Fruit fly (Drosophila melanogaster) whole organism, embryonic: ENCODE results near the gene LysRS.
A peak's percentile ranks its signal among the peaks of the same experiment; 100 is the strongest.

Experiments used
- ATbp ChIP-seq: fragments of 200-800 bp; sonication (Bioruptor generic); optimal IDR thresholded peaks from 2 replicates; lab custom pipeline; 2017; ENCODE audit warnings: missing biosample characterization, mild to moderate bottlenecking, missing genetic modification characterization, missing genetic modification reagents
- CG10267 ChIP-seq: fragments of 200-800 bp; sonication (Bioruptor generic); optimal IDR thresholded peaks from 2 replicates; lab custom pipeline; 2018; ENCODE audit warnings: missing biosample characterization, mild to moderate bottlenecking, missing genetic modification characterization, moderate library complexity
- CG10543 ChIP-seq: fragments of 200-800 bp; sonication (Bioruptor generic); optimal IDR thresholded peaks from 3 replicates; lab custom pipeline; 2017; ENCODE audit warnings: missing biosample characterization, mild to moderate bottlenecking, missing genetic modification characterization, moderate library complexity
- CG11456 ChIP-seq: fragments of 200-800 bp; sonication (Bioruptor generic); IDR thresholded peaks from 3 replicates; pipeline ENCODE4 v1.3.6; 2022; ENCODE audit warnings: missing biosample characterization, missing genetic modification characterization
- CG11723 ChIP-seq: fragments of 200-800 bp; sonication (Bioruptor generic); optimal IDR thresholded peaks from 2 replicates; lab custom pipeline; 2017; ENCODE audit warnings: missing biosample characterization, mild to moderate bottlenecking, missing genetic modification characterization
- CG12219 ChIP-seq: fragments of 200-800 bp; sonication (Bioruptor generic); optimal IDR thresholded peaks from 3 replicates; lab custom pipeline; 2018; ENCODE audit warnings: missing biosample characterization, mild to moderate bottlenecking, missing genetic modification characterization
- CG12769 ChIP-seq: fragments of 200-800 bp; sonication (Bioruptor generic); optimal IDR thresholded peaks from 2 replicates; lab custom pipeline; 2019; ENCODE audit warnings: missing biosample characterization, mild to moderate bottlenecking, missing genetic modification characterization, moderate library complexity
- CG14710 ChIP-seq: fragments of 200-800 bp; sonication (Bioruptor generic); optimal IDR thresholded peaks from 3 replicates; lab custom pipeline; 2019; ENCODE audit warnings: missing biosample characterization, mild to moderate bottlenecking, missing genetic modification characterization, moderate library complexity
- CG16863 ChIP-seq: fragments of 200-800 bp; sonication (Bioruptor generic); optimal IDR thresholded peaks from 3 replicates; lab custom pipeline; 2016; ENCODE audit warnings: missing biosample characterization, missing genetic modification characterization
- CG17359 ChIP-seq: fragments of 200-800 bp; sonication (Bioruptor generic); optimal IDR thresholded peaks from 3 replicates; lab custom pipeline; 2018; ENCODE audit warnings: missing biosample characterization, mild to moderate bottlenecking, missing genetic modification characterization, moderate library complexity
- CG18011 ChIP-seq: fragments of 200-800 bp; sonication (Bioruptor generic); optimal IDR thresholded peaks from 2 replicates; lab custom pipeline; 2017; ENCODE audit warnings: missing biosample characterization, missing genetic modification characterization, mild to moderate bottlenecking, moderate library complexity, missing genotype
- CG1832 ChIP-seq: fragments of 200-800 bp; sonication (Bioruptor generic); optimal IDR thresholded peaks from 2 replicates; lab custom pipeline; 2017; ENCODE audit warnings: missing biosample characterization, mild to moderate bottlenecking, missing genetic modification characterization, inconsistent platforms
- CG3163 ChIP-seq: fragments of 200-800 bp; sonication (Bioruptor generic); optimal IDR thresholded peaks from 3 replicates; lab custom pipeline; 2016; ENCODE audit warnings: missing biosample characterization, missing genetic modification characterization
- CG34422 ChIP-seq: fragments of 200-800 bp; sonication (Bioruptor generic); IDR thresholded peaks from 3 replicates; pipeline ENCODE4 v1.3.6; 2022; ENCODE audit warnings: missing biosample characterization, missing genetic modification characterization
- CG4617 ChIP-seq: fragments of 200-800 bp; sonication (Bioruptor generic); optimal IDR thresholded peaks from 3 replicates; lab custom pipeline; 2016; ENCODE audit warnings: missing biosample characterization, missing genetic modification characterization, borderline replicate concordance
- CG6683 ChIP-seq: fragments of 200-800 bp; sonication (Bioruptor generic); optimal IDR thresholded peaks from 2 replicates; lab custom pipeline; 2017; ENCODE audit warnings: missing biosample characterization, mild to moderate bottlenecking, missing genetic modification characterization, missing genetic modification reagents
- CG7987 ChIP-seq: fragments of 200-800 bp; sonication (Bioruptor generic); optimal IDR thresholded peaks from 2 replicates; lab custom pipeline; 2018; ENCODE audit warnings: missing biosample characterization, mild to moderate bottlenecking, missing genetic modification characterization, moderate library complexity
- CG8290 ChIP-seq, 3 experiments: fragments of 200-800 bp; sonication (Bioruptor generic); optimal IDR thresholded peaks; 2 replicates each; lab custom pipeline; 2016 to 2019; ENCODE audit warnings: missing biosample characterization in 3 of 3, missing genetic modification characterization in 3 of 3, mild to moderate bottlenecking in 2 of 3, moderate library complexity in 1 of 3
- CG8388 ChIP-seq: fragments of 200-800 bp; sonication (Bioruptor generic); optimal IDR thresholded peaks from 2 replicates; lab custom pipeline; 2019; ENCODE audit warnings: missing biosample characterization, mild to moderate bottlenecking, missing genetic modification characterization, moderate library complexity
- CG9876 ChIP-seq: fragments of 200-800 bp; sonication (Bioruptor generic); optimal IDR thresholded peaks from 2 replicates; lab custom pipeline; 2016; ENCODE audit warnings: missing biosample characterization, missing genetic modification characterization
- Deaf1 ChIP-seq: fragments of 200-800 bp; optimal IDR thresholded peaks from 3 replicates; lab custom pipeline; 2019; ENCODE audit warnings: missing biosample characterization, mild to moderate bottlenecking, missing genetic modification characterization, moderate library complexity
- E2f2 ChIP-seq: fragments of 200-800 bp; sonication (Bioruptor generic); IDR thresholded peaks from 2 replicates; pipeline ENCODE4 v1.3.6; 2022; ENCODE audit warnings: missing biosample characterization, missing genetic modification characterization
- H2.0 ChIP-seq: fragments of 200-800 bp; sonication (Bioruptor generic); IDR thresholded peaks from 2 replicates; pipeline ENCODE4 v1.3.6; 2022; ENCODE audit warnings: missing biosample characterization, missing genetic modification characterization
- Hey ChIP-seq: fragments of 200-800 bp; sonication (Bioruptor generic); optimal IDR thresholded peaks from 3 replicates; lab custom pipeline; 2018; ENCODE audit warnings: missing biosample characterization, mild to moderate bottlenecking, missing genetic modification characterization
- HmgD ChIP-seq: fragments of 200-800 bp; sonication (Bioruptor generic); optimal IDR thresholded peaks from 3 replicates; lab custom pipeline; 2016; ENCODE audit warnings: missing biosample characterization, missing genetic modification characterization
- HmgZ ChIP-seq: fragments of 200-800 bp; sonication (Bioruptor generic); optimal IDR thresholded peaks from 2 replicates; lab custom pipeline; 2018; ENCODE audit warnings: missing biosample characterization, mild to moderate bottlenecking, missing genetic modification characterization
- Hsf ChIP-seq: fragments of 200-800 bp; sonication (Bioruptor generic); optimal IDR thresholded peaks from 3 replicates; lab custom pipeline; 2016; ENCODE audit warnings: missing biosample characterization, missing genetic modification characterization
- Lpt ChIP-seq: fragments of >200 bp; optimal IDR thresholded peaks from 2 replicates; lab custom pipeline; 2018; ENCODE audit warnings: missing biosample characterization, missing genetic modification characterization
- Neu2 ChIP-seq: fragments of 200-800 bp; sonication (Bioruptor generic); optimal IDR thresholded peaks from 3 replicates; lab custom pipeline; 2016; ENCODE audit warnings: missing biosample characterization, missing genetic modification characterization, borderline replicate concordance
- Ravus ChIP-seq: fragments of 200-800 bp; sonication (Bioruptor generic); IDR thresholded peaks from 2 replicates; pipeline ENCODE4 v1.3.6; 2022; ENCODE audit warnings: missing biosample characterization, missing genetic modification characterization
- Scr ChIP-seq: fragments of 200-800 bp; sonication (Bioruptor generic); IDR thresholded peaks from 2 replicates; pipeline ENCODE4 v1.3.6; 2022; ENCODE audit warnings: missing biosample characterization, missing genetic modification characterization; ENCODE audit not compliant: partially characterized antibody
- Sry-δ ChIP-seq: fragments of 200-800 bp; sonication (Bioruptor generic); optimal IDR thresholded peaks from 2 replicates; lab custom pipeline; 2016; ENCODE audit warnings: missing biosample characterization, missing genetic modification characterization
- TFAM ChIP-seq: fragments of 200-800 bp; sonication (Bioruptor generic); optimal IDR thresholded peaks from 2 replicates; lab custom pipeline; 2017; ENCODE audit warnings: missing biosample characterization, missing genetic modification characterization, inconsistent platforms
- Xrp1 ChIP-seq: fragments of 200-800 bp; sonication (Bioruptor generic); IDR thresholded peaks from 2 replicates; pipeline ENCODE4 v1.3.6; 2022; ENCODE audit warnings: missing biosample characterization, missing genetic modification characterization
- ab ChIP-seq: fragments of 200-800 bp; sonication (Bioruptor generic); optimal IDR thresholded peaks from 2 replicates; lab custom pipeline; 2016; ENCODE audit warnings: missing biosample characterization, missing genetic modification characterization
- ac ChIP-seq: fragments of 200-800 bp; sonication (Bioruptor generic); optimal IDR thresholded peaks from 3 replicates; lab custom pipeline; 2017; ENCODE audit warnings: missing biosample characterization, mild to moderate bottlenecking, missing genetic modification characterization
- bowl ChIP-seq: fragments of 200-800 bp; sonication (Bioruptor generic); IDR thresholded peaks from 2 replicates; pipeline ENCODE4 v1.3.6; 2022; ENCODE audit warnings: missing biosample characterization, missing genetic modification characterization
- chinmo ChIP-seq: fragments of 200-800 bp; sonication (Bioruptor generic); IDR thresholded peaks from 4 replicates; pipeline ENCODE4 v1.3.6; 2022; ENCODE audit warnings: missing biosample characterization, missing genetic modification characterization; ENCODE audit not compliant: partially characterized antibody
- cwo ChIP-seq: fragments of 200-800 bp; sonication (Bioruptor generic); optimal IDR thresholded peaks from 3 replicates; lab custom pipeline; 2017; ENCODE audit warnings: missing biosample characterization, missing genetic modification characterization, mild to moderate bottlenecking, moderate library complexity, missing genetic modification reagents
- grau ChIP-seq: fragments of 200-800 bp; optimal IDR thresholded peaks from 3 replicates; lab custom pipeline; 2019; ENCODE audit warnings: missing biosample characterization, mild to moderate bottlenecking, missing genetic modification characterization, moderate library complexity
- gro ChIP-seq: fragments of 200-800 bp; sonication (Bioruptor generic); optimal IDR thresholded peaks from 2 replicates; lab custom pipeline; 2016; ENCODE audit warnings: missing biosample characterization, missing genetic modification characterization
- ham ChIP-seq: fragments of 200-800 bp; sonication (Bioruptor generic); IDR thresholded peaks from 2 replicates; pipeline ENCODE4 v1.3.6; 2022; ENCODE audit warnings: missing biosample characterization, missing genetic modification characterization
- her ChIP-seq: fragments of 200-800 bp; sonication (Bioruptor generic); optimal IDR thresholded peaks from 2 replicates; lab custom pipeline; 2016; ENCODE audit warnings: missing biosample characterization, missing genetic modification characterization
- nau ChIP-seq: fragments of 200-800 bp; sonication (Bioruptor generic); optimal IDR thresholded peaks from 3 replicates; lab custom pipeline; 2017; ENCODE audit warnings: missing biosample characterization, mild to moderate bottlenecking, missing genetic modification characterization, missing genetic modification reagents
- pita ChIP-seq: fragments of 200-800 bp; sonication (Bioruptor generic); optimal IDR thresholded peaks from 2 replicates; lab custom pipeline; 2017; ENCODE audit warnings: missing biosample characterization, mild to moderate bottlenecking, missing genetic modification characterization
- repo ChIP-seq: fragments of 200-800 bp; sonication (Bioruptor generic); optimal IDR thresholded peaks from 2 replicates; lab custom pipeline; 2016; ENCODE audit warnings: missing biosample characterization, missing genetic modification characterization
- ro ChIP-seq: fragments of 200-800 bp; sonication (Bioruptor generic); IDR thresholded peaks from 2 replicates; pipeline ENCODE4 v1.3.6; 2022; ENCODE audit warnings: missing biosample characterization, missing genetic modification characterization
- sisA ChIP-seq: fragments of 200-800 bp; sonication (Bioruptor generic); IDR thresholded peaks from 2 replicates; pipeline ENCODE4 v1.3.6; 2022; ENCODE audit warnings: missing biosample characterization, missing genetic modification characterization
- slou ChIP-seq: fragments of 200-800 bp; sonication (Bioruptor generic); optimal IDR thresholded peaks from 3 replicates; lab custom pipeline; 2016; ENCODE audit warnings: missing biosample characterization, missing genetic modification characterization
- sqz ChIP-seq: fragments of 200-800 bp; sonication (Bioruptor generic); optimal IDR thresholded peaks from 3 replicates; lab custom pipeline; 2018; ENCODE audit warnings: missing biosample characterization, mild to moderate bottlenecking, missing genetic modification characterization

The LysRS gene

DNA sequence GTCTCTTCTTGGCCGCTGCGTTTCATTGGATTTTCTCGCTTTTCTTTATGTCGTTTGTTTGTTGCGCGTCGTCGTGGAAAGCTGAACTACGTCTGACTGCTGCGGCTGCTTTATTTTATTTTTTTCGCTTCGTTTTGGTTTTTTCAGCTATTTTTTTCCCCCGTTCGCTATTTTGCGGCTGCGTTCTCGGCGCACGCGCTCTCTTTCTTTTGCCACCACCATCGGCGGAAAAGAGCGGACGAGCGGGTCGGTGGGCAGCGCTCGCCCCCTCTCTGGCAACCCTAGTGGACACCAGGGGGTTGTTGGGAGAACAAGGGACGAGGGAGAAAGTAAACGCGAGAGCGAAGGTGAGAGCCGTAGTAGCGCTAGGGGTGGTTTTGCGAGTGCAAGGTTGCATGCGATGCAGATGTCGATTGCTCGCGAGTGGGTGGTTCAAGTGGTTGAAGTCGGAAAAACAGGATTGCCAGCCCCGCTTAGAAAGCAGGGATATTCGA, 30.3 kb upstream of the LysRS start (continued):
- no peak for TF ChIP-seq repo
- no peak for TF ChIP-seq CG8290 (GFP tag; optimal IDR thresholded peaks at IDR 0.05; lab: Kevin White, UChicago)
- peak in 1 of 2 experiments; percentile 42 for TF ChIP-seq CG8290 (tag; optimal IDR thresholded peaks at IDR 0.05; lab: Kevin White, UChicago)
- no peak for TF ChIP-seq gro
- TF ChIP-seq Hsf (GFP tag; lab: Kevin White, UChicago), result no peak
- TF ChIP-seq CG3163 (GFP tag; lab: Kevin White, UChicago), result peak; percentile 28
- TF ChIP-seq CG10543 (GFP tag; lab: Kevin White, UChicago), result peak; percentile 2
- TF ChIP-seq Neu2 (GFP tag; lab: Kevin White, UChicago), result no peak
- TF ChIP-seq Lpt (GFP tag; lab: Kevin White, UChicago), result no peak
- no peak for TF ChIP-seq bowl (GFP tag; lab: Robert Waterston, UW)
- no peak for TF ChIP-seq cwo
- no peak for TF ChIP-seq ham (GFP tag; lab: Robert Waterston, UW)
- TF ChIP-seq CG11456 (GFP tag; lab: Robert Waterston, UW), result no peak
- TF ChIP-seq CG34422 (GFP tag; lab: Robert Waterston, UW), result no peak
- no peak for TF ChIP-seq ac (GFP tag; lab: Kevin White, UChicago)
- peak; percentile 52 for TF ChIP-seq Deaf1
- TF ChIP-seq Scr (GFP tag; lab: Robert Waterston, UW), result no peak
- TF ChIP-seq H2.0 (GFP tag; lab: Robert Waterston, UW), result no peak
- TF ChIP-seq TFAM (GFP tag; lab: Kevin White, UChicago), result no peak
- TF ChIP-seq CG6683, result no peak
- TF ChIP-seq Ravus (GFP tag; lab: Robert Waterston, UW), result no peak
- no peak for TF ChIP-seq pita (GFP tag; lab: Kevin White, UChicago)
- TF ChIP-seq Xrp1 (GFP tag; lab: Robert Waterston, UW), result no peak
- no peak for TF ChIP-seq slou (GFP tag; lab: Kevin White, UChicago)
- no peak for TF ChIP-seq CG4617 (GFP tag; lab: Kevin White, UChicago)
- TF ChIP-seq ro (GFP tag; lab: Robert Waterston, UW), result no peak
- no peak for TF ChIP-seq CG16863

DNA sequence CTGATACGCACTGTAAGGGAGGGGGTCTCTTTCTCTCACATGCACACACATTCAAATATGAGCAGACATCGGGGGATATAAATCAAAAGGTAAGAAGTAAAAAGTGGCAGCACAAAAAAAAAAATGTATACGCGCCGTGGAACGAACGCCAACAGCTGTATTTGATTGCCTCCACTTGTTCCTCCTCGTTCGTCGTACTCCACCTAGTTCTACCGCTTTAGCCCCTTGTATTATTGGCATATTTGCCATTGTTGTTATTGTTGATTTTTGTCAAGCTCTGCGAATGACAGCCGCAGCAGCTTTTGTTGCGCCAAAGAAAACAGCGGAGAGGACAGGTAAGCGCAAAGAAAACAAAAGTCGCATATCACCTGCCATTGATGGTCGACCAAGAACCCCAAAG, 28.2 kb upstream of the LysRS start:
- no peak for TF ChIP-seq CG12219 (GFP tag; lab: Kevin White, UChicago)
- peak; percentile 56 for TF ChIP-seq nau (GFP tag; lab: Kevin White, UChicago)
- no peak for TF ChIP-seq her
- TF ChIP-seq bowl (GFP tag; lab: Robert Waterston, UW), result no peak
- TF ChIP-seq Hey (tag; lab: Kevin White, UChicago), result no peak
- TF ChIP-seq Sry-δ (GFP tag; lab: Kevin White, UChicago), result no peak
- TF ChIP-seq sqz (GFP tag; lab: Kevin White, UChicago), result no peak
- no peak for TF ChIP-seq CG11723 (GFP tag; lab: Kevin White, UChicago)
- TF ChIP-seq chinmo (GFP tag; lab: Robert Waterston, UW), result 0 out of 4 replicates have a peak, but pooled peaks have one; percentile 31
- no peak for TF ChIP-seq E2f2 (GFP tag; lab: Robert Waterston, UW)
- no peak for TF ChIP-seq grau (tag; lab: Kevin White, UChicago)
- TF ChIP-seq HmgZ (tag; lab: Kevin White, UChicago), result no peak
- no peak for TF ChIP-seq CG9876 (GFP tag; lab: Kevin White, UChicago)
- TF ChIP-seq CG1832 (GFP tag; lab: Kevin White, UChicago), result no peak
- TF ChIP-seq CG17359 (tag; lab: Kevin White, UChicago), result no peak
- peak; percentile 10 for TF ChIP-seq CG8388
- no peak for TF ChIP-seq Lpt (GFP tag; lab: Kevin White, UChicago)
- TF ChIP-seq CG3163 (GFP tag; lab: Kevin White, UChicago), result no peak
- TF ChIP-seq CG14710 (tag; lab: Kevin White, UChicago), result no peak
- no peak for TF ChIP-seq ATbp (GFP tag; lab: Kevin White, UChicago)
- TF ChIP-seq CG10267 (tag; lab: Kevin White, UChicago), result no peak
- no peak for TF ChIP-seq Neu2 (GFP tag; lab: Kevin White, UChicago)
- no peak for TF ChIP-seq HmgD (GFP tag; lab: Kevin White, UChicago)
- TF ChIP-seq CG12769 (tag; lab: Kevin White, UChicago), result peak; percentile 19
- no peak for TF ChIP-seq sisA
- TF ChIP-seq CG18011, result no peak
- no peak for TF ChIP-seq CG7987 (GFP tag; lab: Kevin White, UChicago)
- TF ChIP-seq ab, result no peak
